Fruit fly (Drosophila melanogaster): ENCODE results near the gene RtGEF.

Gene RtGEF

dm6 chr2L:20413826-20414225 is 63.6 kb downstream of the RtGEF start:
- TF ChIP-seq Blimp-1 (GFP tag; optimal IDR thresholded peaks at IDR 0.05) (no peak), CG3919 (GFP tag; optimal IDR thresholded peaks at IDR 0.05) (no peak), CG4318 (GFP tag; optimal IDR thresholded peaks at IDR 0.05) (no peak), fd59A (GFP tag; optimal IDR thresholded peaks at IDR 0.05) (no peak)

DNA sequence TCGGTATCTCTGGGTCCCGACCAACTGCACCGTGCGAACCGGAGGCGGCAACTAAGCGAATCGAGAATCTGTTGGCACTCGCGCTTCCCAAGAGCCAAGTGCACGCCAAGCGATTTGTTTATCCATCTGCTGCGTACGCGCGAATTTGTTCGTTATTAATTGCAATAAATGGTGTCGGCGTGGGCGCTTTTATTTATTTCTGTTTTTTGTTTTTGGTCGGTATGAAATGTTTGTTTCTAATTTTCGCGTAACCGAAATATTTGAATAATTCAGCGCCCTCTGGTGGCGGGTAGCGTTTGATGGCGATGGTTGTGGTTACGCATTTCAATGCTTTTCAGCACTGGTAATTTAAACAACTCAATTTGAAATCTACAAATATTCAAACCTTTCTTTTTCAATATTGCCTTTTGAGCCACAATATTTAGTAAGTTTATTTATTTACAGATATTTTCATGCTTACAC is 64.5 kb downstream of the RtGEF start, which contains the start of gene CG10947:
TSS of gene CG10947 (minus strand) at position 51 of the 462 bp plus-strand sequence.
- no peak for TF ChIP-seq spab (GFP tag; optimal IDR thresholded peaks at IDR 0.05)
- no peak for TF ChIP-seq svp (GFP tag)
- TF ChIP-seq CG16779 (tag; optimal IDR thresholded peaks at IDR 0.05): no peak
- peak; percentile 48 for TF ChIP-seq Sox14 (GFP tag; optimal IDR thresholded peaks at IDR 0.05)
- TF ChIP-seq pdm3 (GFP tag; optimal IDR thresholded peaks at IDR 0.05): peak; percentile 58
- peak; percentile 3 for TF ChIP-seq CG10631 (GFP tag; optimal IDR thresholded peaks at IDR 0.05)
- peak; percentile 47 for TF ChIP-seq Met (GFP tag; optimal IDR thresholded peaks at IDR 0.05)
- no peak for TF ChIP-seq dsx (GFP tag; optimal IDR thresholded peaks at IDR 0.05; ENCODE audit: poor library complexity, severe bottlenecking)
- no peak for TF ChIP-seq ss (GFP tag; optimal IDR thresholded peaks at IDR 0.05)
- TF ChIP-seq dac (GFP tag; optimal IDR thresholded peaks at IDR 0.05): peak; percentile 23
- TF ChIP-seq CG6854 (GFP tag; optimal IDR thresholded peaks at IDR 0.05): no peak
- peak; percentile 51; the same call in 1 of the 3 replicates for TF ChIP-seq CG6163 (GFP tag; IDR thresholded peaks at IDR 0.05)
- TF ChIP-seq CG3919 (GFP tag; optimal IDR thresholded peaks at IDR 0.05): peak; percentile 75
- peak; percentile 48 for TF ChIP-seq fkh (GFP tag; optimal IDR thresholded peaks at IDR 0.05)
- TF ChIP-seq fd85E (GFP tag; optimal IDR thresholded peaks at IDR 0.05): no peak
- TF ChIP-seq Blimp-1 (GFP tag; optimal IDR thresholded peaks at IDR 0.05): no peak
- peak; percentile 41 for TF ChIP-seq Hr4 (GFP tag; optimal IDR thresholded peaks at IDR 0.05)
- peak; percentile 2 for TF ChIP-seq CG8319 (GFP tag; optimal IDR thresholded peaks at IDR 0.05)
- TF ChIP-seq CG32006 (GFP tag; optimal IDR thresholded peaks at IDR 0.05): peak; percentile 27
- no peak for TF ChIP-seq CG8632 (GFP tag; optimal IDR thresholded peaks at IDR 0.05)
- TF ChIP-seq Eip75B (GFP tag; optimal IDR thresholded peaks at IDR 0.05): peak; percentile 33
- TF ChIP-seq CG3032 (tag; optimal IDR thresholded peaks at IDR 0.05): peak; percentile 5
- TF ChIP-seq CG11294 (GFP tag; IDR thresholded peaks at IDR 0.05): no peak
- TF ChIP-seq achi (GFP tag; optimal IDR thresholded peaks at IDR 0.05): peak; percentile 20
- peak; percentile 41 for TF ChIP-seq Ets21C (GFP tag; optimal IDR thresholded peaks at IDR 0.05)
- TF ChIP-seq CG15336 (GFP tag; IDR thresholded peaks at IDR 0.05): no peak
- TF ChIP-seq CG6792 (GFP tag; optimal IDR thresholded peaks at IDR 0.05): peak; percentile 37
- peak; percentile 61 for TF ChIP-seq cyc (GFP tag; optimal IDR thresholded peaks at IDR 0.05)
- no peak for TF ChIP-seq net (GFP tag; optimal IDR thresholded peaks at IDR 0.05)
- peak; percentile 54 for TF ChIP-seq Hr39 (GFP tag; optimal IDR thresholded peaks at IDR 0.05)
- peak in 1 of 2 experiments; percentile 20 for TF ChIP-seq salr (GFP tag; optimal IDR thresholded peaks at IDR 0.05)
- peak; percentile 80 for TF ChIP-seq Eip78C (GFP tag)
- TF ChIP-seq lz (GFP tag; optimal IDR thresholded peaks at IDR 0.05): peak; percentile 65
- TF ChIP-seq Ets96B (tag; optimal IDR thresholded peaks at IDR 0.05): no peak
- peak; percentile 68 for TF ChIP-seq CG31627 (GFP tag; optimal IDR thresholded peaks at IDR 0.05)
- peak; percentile 46 for TF ChIP-seq OdsH (GFP tag; optimal IDR thresholded peaks at IDR 0.05)
- no peak for TF ChIP-seq Lpt (GFP tag; optimal IDR thresholded peaks at IDR 0.05)
- no peak for TF ChIP-seq CG6808 (GFP tag; optimal IDR thresholded peaks at IDR 0.05)
- TF ChIP-seq eg (GFP tag; IDR thresholded peaks at IDR 0.05): no peak
- peak; percentile 62 for TF ChIP-seq topi (GFP tag; optimal IDR thresholded peaks at IDR 0.05)
- TF ChIP-seq CG8119 (GFP tag; IDR thresholded peaks at IDR 0.05): no peak
- TF ChIP-seq CG4318 (GFP tag; optimal IDR thresholded peaks at IDR 0.05): no peak
- TF ChIP-seq esn (GFP tag; optimal IDR thresholded peaks at IDR 0.05): peak; percentile 62
- peak; percentile 23 for TF ChIP-seq Sox102F (GFP tag; optimal IDR thresholded peaks at IDR 0.05)
- TF ChIP-seq acj6 (GFP tag; optimal IDR thresholded peaks at IDR 0.05): peak; percentile 36
- TF ChIP-seq Sox15 (GFP tag; optimal IDR thresholded peaks at IDR 0.05): peak; percentile 12

Data from whole organism, prepupa.